Worm (Caenorhabditis elegans) whole organism, young adult: ENCODE measurements around the gene his-71.

Experiments used
- B0261.1 ChIP-seq: sonication (generic microtip); optimal IDR thresholded peaks from 2 replicates; lab custom pipeline; 2016; ENCODE audit warnings: mild to moderate bottlenecking, missing genetic modification characterization, moderate library complexity, missing compliant biosample characterization
- C06A6.2 ChIP-seq: fragments of 200-800 bp; sonication (Bioruptor generic); conservative IDR thresholded peaks from 2 replicates; pipeline ENCODE4 v1.3.6; 2022; ENCODE audit warnings: missing genetic modification characterization, missing compliant biosample characterization
- F23B12.7 ChIP-seq: sonication (generic microtip); optimal IDR thresholded peaks from 2 replicates; lab custom pipeline; 2017; ENCODE audit warnings: missing genetic modification characterization, mild to moderate bottlenecking, missing compliant biosample characterization, antibody characterized with exemption, moderate library complexity; ENCODE audit not compliant: insufficient read depth
- F33H1.4 ChIP-seq: fragments of 200-800 bp; sonication (Bioruptor generic); IDR thresholded peaks from 2 replicates; pipeline ENCODE4 v1.3.6; 2022; ENCODE audit warnings: missing genetic modification reagents, missing genetic modification characterization, missing compliant biosample characterization
- K11D2.4 ChIP-seq: fragments of 200-800 bp; sonication (Bioruptor generic); IDR thresholded peaks from 2 replicates; pipeline ENCODE4 v1.3.6; 2022; ENCODE audit warnings: missing genetic modification reagents, missing genetic modification characterization, missing compliant biosample characterization
- K12H6.12 ChIP-seq: fragments of 200-800 bp; sonication (Bioruptor generic); optimal IDR thresholded peaks from 2 replicates; lab custom pipeline; 2018; ENCODE audit warnings: mild to moderate bottlenecking, missing genetic modification characterization, missing compliant biosample characterization
- Y53F4B.3 ChIP-seq: fragments of 200-800 bp; sonication (Bioruptor generic); IDR thresholded peaks from 2 replicates; pipeline ENCODE4 v1.3.6; 2022; ENCODE audit warnings: missing genetic modification reagents, missing genetic modification characterization, missing compliant biosample characterization
- Y53G8AR.9 ChIP-seq: fragments of 200-800 bp; sonication (Bioruptor generic); conservative IDR thresholded peaks from 2 replicates; pipeline ENCODE4 v1.3.6; 2022; ENCODE audit warnings: missing genetic modification reagents, missing genetic modification characterization, missing compliant biosample characterization
- Y56A3A.18 ChIP-seq: fragments of 200-800 bp; sonication (Bioruptor generic); IDR thresholded peaks from 2 replicates; pipeline ENCODE4 v1.3.6; 2022; ENCODE audit warnings: missing genetic modification reagents, missing genetic modification characterization, missing compliant biosample characterization
- ZK185.1 ChIP-seq: sonication (generic microtip); optimal IDR thresholded peaks from 2 replicates; lab custom pipeline; 2016; ENCODE audit warnings: mild to moderate bottlenecking, missing genetic modification characterization, missing compliant biosample characterization; ENCODE audit not compliant: poor library complexity, severe bottlenecking
- ama-1 ChIP-seq, 3 experiments: fragments of 150-350 bp in 1 of 3; sonication (generic microtip) in 2 of 3; optimal IDR thresholded peaks; 2 replicates each; lab custom pipeline; 2014 to 2018; ENCODE audit warnings: missing biosample characterization in 2 of 3, missing genetic modification characterization in 2 of 3, missing genetic modification reagents in 2 of 3
- attf-3 ChIP-seq: fragments of 200-800 bp; sonication (Bioruptor generic); conservative IDR thresholded peaks from 2 replicates; pipeline ENCODE4 v1.3.6; 2022; ENCODE audit warnings: missing genetic modification reagents, missing genetic modification characterization, missing compliant biosample characterization
- cebp-1 ChIP-seq, 2 experiments: fragments of 200-800 bp in 1 of 2; sonication (Bioruptor generic) in 1 of 2; sonication (generic microtip) in 1 of 2; IDR thresholded peaks in 1 of 2; optimal IDR thresholded peaks in 1 of 2; 2 replicates each; pipeline versions ENCODE4 v1.3.6 to Lab custom; 2017 to 2022; ENCODE audit warnings: missing compliant biosample characterization in 2 of 2, missing genetic modification characterization in 2 of 2, mild to moderate bottlenecking in 1 of 2, missing genetic modification reagents in 1 of 2, moderate library complexity in 1 of 2
- ceh-27 ChIP-seq: fragments of 200-800 bp; sonication (Bioruptor generic); optimal IDR thresholded peaks from 2 replicates; lab custom pipeline; 2018; ENCODE audit warnings: mild to moderate bottlenecking, missing genetic modification characterization, moderate library complexity, missing compliant biosample characterization
- ceh-40 ChIP-seq: fragments of 200-800 bp; sonication (Bioruptor generic); IDR thresholded peaks from 2 replicates; pipeline ENCODE4 v1.3.6; 2022; ENCODE audit warnings: missing genetic modification characterization, missing compliant biosample characterization
- ceh-79 ChIP-seq: sonication (generic microtip); optimal IDR thresholded peaks from 2 replicates; lab custom pipeline; 2017; ENCODE audit warnings: mild to moderate bottlenecking, missing genetic modification characterization, missing compliant biosample characterization
- chd-7 ChIP-seq: sonication (generic microtip); optimal IDR thresholded peaks from 2 replicates; lab custom pipeline; 2016; ENCODE audit warnings: mild to moderate bottlenecking, missing genetic modification characterization, moderate library complexity, missing compliant biosample characterization
- dox-1 ChIP-seq: fragments of 200-800 bp; sonication (Bioruptor generic); IDR thresholded peaks from 2 replicates; pipeline ENCODE4 v1.3.6; 2022; ENCODE audit warnings: missing genetic modification reagents, missing genetic modification characterization, missing compliant biosample characterization
- egl-18 ChIP-seq: fragments of 200-800 bp; sonication (Bioruptor generic); IDR thresholded peaks from 2 replicates; pipeline ENCODE4 v1.3.6; 2022; ENCODE audit warnings: missing genetic modification reagents, missing genetic modification characterization, missing compliant biosample characterization
- egl-44 ChIP-seq: fragments of 200-800 bp; sonication (Bioruptor generic); IDR thresholded peaks from 2 replicates; pipeline ENCODE4 v1.3.6; 2022; ENCODE audit warnings: missing genetic modification reagents, missing genetic modification characterization, missing compliant biosample characterization
- egrh-3 ChIP-seq: fragments of 200-800 bp; sonication (Bioruptor generic); IDR thresholded peaks from 2 replicates; pipeline ENCODE4 v1.3.6; 2022; ENCODE audit warnings: missing genetic modification reagents, missing genetic modification characterization, missing compliant biosample characterization
- ekl-4 ChIP-seq: fragments of 200-800 bp; sonication (Bioruptor generic); IDR thresholded peaks from 2 replicates; pipeline ENCODE4 v1.3.6; 2022; ENCODE audit warnings: missing genetic modification reagents, missing genetic modification characterization, missing compliant biosample characterization
- ets-4 ChIP-seq: fragments of 200-800 bp; sonication (Bioruptor generic); optimal IDR thresholded peaks from 2 replicates; lab custom pipeline; 2018; ENCODE audit warnings: mild to moderate bottlenecking, missing genetic modification characterization, missing compliant biosample characterization
- him-1 ChIP-seq: sonication (generic microtip); optimal IDR thresholded peaks from 2 replicates; lab custom pipeline; 2016; ENCODE audit warnings: missing genotype, missing genetic modification reagents, missing genetic modification characterization, missing compliant biosample characterization
- hlh-12 ChIP-seq: sonication (generic microtip); optimal IDR thresholded peaks from 2 replicates; lab custom pipeline; 2016; ENCODE audit warnings: missing genetic modification characterization, missing compliant biosample characterization
- hmg-1.2 ChIP-seq: fragments of 200-800 bp; sonication (Bioruptor generic); IDR thresholded peaks from 2 replicates; pipeline ENCODE4 v1.3.6; 2022; ENCODE audit warnings: missing genetic modification reagents, missing genetic modification characterization, missing compliant biosample characterization
- hmg-20 ChIP-seq: fragments of 200-800 bp; sonication (Bioruptor generic); IDR thresholded peaks from 2 replicates; pipeline ENCODE4 v1.3.6; 2022; ENCODE audit warnings: missing genetic modification reagents, missing genetic modification characterization, missing compliant biosample characterization
- hsf-1 ChIP-seq: fragments of 200-800 bp; sonication (Bioruptor generic); IDR thresholded peaks from 2 replicates; pipeline ENCODE4 v1.3.6; 2022; ENCODE audit warnings: missing genetic modification reagents, missing genetic modification characterization, missing compliant biosample characterization
- let-526 ChIP-seq: fragments of 200-800 bp; sonication (Bioruptor generic); IDR thresholded peaks from 2 replicates; pipeline ENCODE4 v1.3.6; 2022; ENCODE audit warnings: missing genetic modification reagents, missing genetic modification characterization, missing compliant biosample characterization
- lin-35 ChIP-seq, 3 experiments: fragments of 150-350 bp in 2 of 3; sonication (generic microtip) in 1 of 3; optimal IDR thresholded peaks; 2 replicates each; lab custom pipeline; 2014 to 2018; ENCODE audit warnings: missing biosample characterization in 3 of 3, missing genetic modification characterization in 3 of 3, missing genetic modification reagents in 3 of 3
- lin-40 ChIP-seq: sonication (generic microtip); optimal IDR thresholded peaks from 2 replicates; lab custom pipeline; 2016; ENCODE audit warnings: missing genetic modification characterization, mild to moderate bottlenecking, missing compliant biosample characterization, missing genotype, missing genetic modification reagents
- lir-1 ChIP-seq: fragments of 200-800 bp; sonication (Bioruptor generic); conservative IDR thresholded peaks from 2 replicates; pipeline ENCODE4 v1.3.6; 2022; ENCODE audit warnings: missing genetic modification reagents, missing genetic modification characterization, missing compliant biosample characterization
- madf-6 ChIP-seq: fragments of 200-800 bp; sonication (Bioruptor generic); IDR thresholded peaks from 2 replicates; pipeline ENCODE4 v1.3.6; 2022; ENCODE audit warnings: missing genetic modification reagents, missing genetic modification characterization, missing compliant biosample characterization
- nfya-2 ChIP-seq: fragments of 200-800 bp; sonication (Bioruptor generic); IDR thresholded peaks from 2 replicates; pipeline ENCODE4 v1.3.6; 2022; ENCODE audit warnings: missing genetic modification reagents, missing genetic modification characterization, missing compliant biosample characterization
- nhr-80 ChIP-seq: sonication (generic microtip); optimal IDR thresholded peaks from 2 replicates; lab custom pipeline; 2016; ENCODE audit warnings: missing genetic modification characterization, missing compliant biosample characterization
- pbrm-1 ChIP-seq: fragments of 200-800 bp; sonication (Bioruptor generic); IDR thresholded peaks from 2 replicates; pipeline ENCODE4 v1.3.6; 2022; ENCODE audit warnings: missing genetic modification reagents, missing genetic modification characterization, missing compliant biosample characterization
- repo-1 ChIP-seq: sonication (generic microtip); optimal IDR thresholded peaks from 2 replicates; lab custom pipeline; 2017; ENCODE audit warnings: mild to moderate bottlenecking, missing genetic modification characterization, missing compliant biosample characterization
- rpc-1 ChIP-seq, 2 experiments: fragments of 150-350 bp in 1 of 2; sonication (generic microtip) in 1 of 2; optimal IDR thresholded peaks; 2 replicates each; lab custom pipeline; 2014 to 2018; ENCODE audit warnings: missing biosample characterization in 1 of 2, missing genetic modification characterization in 1 of 2, missing genetic modification reagents in 1 of 2, missing genotype in 1 of 2
- snpc-1.1 ChIP-seq: sonication (generic microtip); optimal IDR thresholded peaks from 2 replicates; lab custom pipeline; 2017; ENCODE audit warnings: missing genetic modification characterization, mild to moderate bottlenecking, missing compliant biosample characterization, antibody characterized with exemption, moderate library complexity, missing genotype, missing genetic modification reagents; ENCODE audit not compliant: insufficient read depth
- tlf-1 ChIP-seq: fragments of 200-800 bp; sonication (Bioruptor generic); optimal IDR thresholded peaks from 2 replicates; lab custom pipeline; 2018; ENCODE audit warnings: mild to moderate bottlenecking, missing genetic modification characterization, missing compliant biosample characterization
- unc-62 ChIP-seq: fragments of 150-350 bp; optimal IDR thresholded peaks from 2 replicates; lab custom pipeline; 2014; ENCODE audit warnings: missing biosample characterization, missing genetic modification reagents, missing genetic modification characterization
- zfh-2 ChIP-seq: fragments of 200-800 bp; sonication (Bioruptor generic); conservative IDR thresholded peaks from 2 replicates; pipeline ENCODE4 v1.3.6; 2022; ENCODE audit warnings: missing genetic modification reagents, missing genetic modification characterization, missing compliant biosample characterization
- zim-3 ChIP-seq: sonication (generic microtip); optimal IDR thresholded peaks from 2 replicates; lab custom pipeline; 2017; ENCODE audit warnings: mild to moderate bottlenecking, missing genetic modification characterization, moderate library complexity, missing compliant biosample characterization
- ztf-18 ChIP-seq: sonication (generic microtip); optimal IDR thresholded peaks from 2 replicates; lab custom pipeline; 2016; ENCODE audit warnings: missing genotype, mild to moderate bottlenecking, missing genetic modification characterization, missing compliant biosample characterization
- ztf-22 ChIP-seq: fragments of 200-800 bp; sonication (Bioruptor generic); optimal IDR thresholded peaks from 2 replicates; lab custom pipeline; 2018; ENCODE audit warnings: mild to moderate bottlenecking, missing genetic modification characterization, moderate library complexity, missing compliant biosample characterization
- ztf-25 ChIP-seq: fragments of 200-800 bp; sonication (Bioruptor generic); IDR thresholded peaks from 2 replicates; pipeline ENCODE4 v1.3.6; 2022; ENCODE audit warnings: missing genetic modification reagents, missing genetic modification characterization, missing compliant biosample characterization

his-71 gene

DNA sequence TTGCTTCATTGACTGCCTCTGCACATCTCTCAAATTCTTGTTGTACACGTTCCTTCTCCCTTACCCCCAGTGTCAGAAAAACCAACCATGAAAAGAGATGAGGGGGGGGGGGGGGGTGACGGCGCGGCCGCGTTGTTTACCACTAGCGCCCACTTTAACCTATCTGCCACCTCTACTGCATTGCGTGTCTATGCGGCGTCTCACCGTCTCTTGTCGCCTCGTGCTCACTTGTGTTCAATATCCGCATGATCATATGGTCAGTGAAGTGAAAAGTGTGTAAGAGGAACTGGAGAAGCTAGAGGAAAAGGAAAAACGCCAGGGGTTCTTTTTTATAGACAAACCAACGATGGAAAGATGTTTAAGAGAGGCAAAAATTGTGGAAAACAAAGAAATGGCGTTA lies 37.8 kb upstream of the his-71 start:
- peak; percentile 86 for TF ChIP-seq let-526 (GFP tag; lab: Robert Waterston, UW)
- TF ChIP-seq ama-1 (optimal IDR thresholded peaks at IDR 0.05; lab: Kevin White, UChicago): no peak
- peak in 1 of 2 experiments; percentile 7 for TF ChIP-seq ama-1 (GFP tag; optimal IDR thresholded peaks at IDR 0.05; lab: Kevin White, UChicago)
- peak; percentile 80 for TF ChIP-seq nhr-80 (tag; lab: Kevin White, UChicago)
- TF ChIP-seq cebp-1 (GFP tag; IDR thresholded peaks at IDR 0.05; lab: Robert Waterston, UW): peak; percentile 74
- TF ChIP-seq cebp-1 (tag; optimal IDR thresholded peaks at IDR 0.05; lab: Kevin White, UChicago): peak; percentile 92
- TF ChIP-seq Y56A3A.18 (GFP tag; lab: Robert Waterston, UW): 0 out of 2 replicates have a peak, but pooled peaks have one; percentile 44
- peak; percentile 41; the same call in 1 of the 2 replicates for TF ChIP-seq madf-6 (GFP tag; lab: Robert Waterston, UW)
- TF ChIP-seq attf-3: no peak; the same call in 1 of the 2 replicates
- 0 out of 2 replicates have a peak, but pooled peaks have one; percentile 9 for TF ChIP-seq F33H1.4 (GFP tag; lab: Robert Waterston, UW)
- peak; percentile 37 for TF ChIP-seq ets-4
- TF ChIP-seq ceh-27 (GFP tag; lab: Kevin White, UChicago): peak; percentile 98
- TF ChIP-seq ekl-4: peak; percentile 56
- peak in 1 of 3 experiments; percentile 76 for TF ChIP-seq lin-35 (GFP tag; optimal IDR thresholded peaks at IDR 0.05; lab: Kevin White, UChicago)
- peak; percentile 30 for TF ChIP-seq zim-3 (tag; lab: Kevin White, UChicago)
- peak; percentile 45 for TF ChIP-seq tlf-1 (GFP tag; lab: Kevin White, UChicago)
- TF ChIP-seq ceh-40: no peak
- TF ChIP-seq lir-1 (GFP tag; lab: Robert Waterston, UW): peak; percentile 69; the same call in 1 of the 2 replicates
- no peak for TF ChIP-seq nfya-2
- TF ChIP-seq F23B12.7 (tag; lab: Kevin White, UChicago): peak; percentile 24
- peak; percentile 79; the same call in 1 of the 2 replicates for TF ChIP-seq C06A6.2
- TF ChIP-seq ceh-79 (tag; lab: Kevin White, UChicago): peak; percentile 29
- 0 out of 2 replicates have a peak, but pooled peaks have one; percentile 33 for TF ChIP-seq ztf-25
- TF ChIP-seq egl-44 (GFP tag; lab: Robert Waterston, UW): peak; percentile 80; the same call in 1 of the 2 replicates
- TF ChIP-seq hsf-1 (GFP tag; lab: Robert Waterston, UW): peak; percentile 52; the same call in 1 of the 2 replicates
- peak; percentile 85 for TF ChIP-seq lin-40
- TF ChIP-seq Y53G8AR.9 (GFP tag; lab: Robert Waterston, UW): peak; percentile 56; the same call in 1 of the 2 replicates
- TF ChIP-seq pbrm-1 (GFP tag; lab: Robert Waterston, UW): peak; percentile 80
- TF ChIP-seq K12H6.12 (tag; lab: Kevin White, UChicago): peak; percentile 94
- TF ChIP-seq hlh-12 (tag; lab: Kevin White, UChicago): no peak
- peak; percentile 58 for TF ChIP-seq ZK185.1 (tag; lab: Kevin White, UChicago)
- peak; percentile 40 for TF ChIP-seq ztf-18 (tag; lab: Kevin White, UChicago)
- TF ChIP-seq snpc-1.1 (tag; lab: Kevin White, UChicago): no peak
- peak; percentile 12 for TF ChIP-seq B0261.1 (tag; lab: Kevin White, UChicago)
- peak; percentile 88 for TF ChIP-seq chd-7 (tag; lab: Kevin White, UChicago)
- peak; percentile 81 for TF ChIP-seq K11D2.4 (GFP tag; lab: Robert Waterston, UW)
- TF ChIP-seq rpc-1 (optimal IDR thresholded peaks at IDR 0.05; lab: Kevin White, UChicago): no peak
- no peak for TF ChIP-seq rpc-1 (tag; optimal IDR thresholded peaks at IDR 0.05; lab: Kevin White, UChicago)
- peak; percentile 76 for TF ChIP-seq hmg-1.2 (GFP tag; lab: Robert Waterston, UW)
- TF ChIP-seq hmg-20 (GFP tag; lab: Robert Waterston, UW): peak; percentile 50; the same call in 1 of the 2 replicates
- no peak for TF ChIP-seq Y53F4B.3 (GFP tag; lab: Robert Waterston, UW)
- peak; percentile 83 for TF ChIP-seq egrh-3 (GFP tag; lab: Robert Waterston, UW)
- no peak for TF ChIP-seq him-1 (tag; lab: Kevin White, UChicago)
- TF ChIP-seq repo-1 (tag; lab: Kevin White, UChicago): peak; percentile 63
- no peak for TF ChIP-seq egl-18 (GFP tag; lab: Robert Waterston, UW)
- TF ChIP-seq ztf-22 (GFP tag; lab: Kevin White, UChicago): peak; percentile 74
- peak; percentile 87 for TF ChIP-seq dox-1 (GFP tag; lab: Robert Waterston, UW)
- TF ChIP-seq zfh-2: peak; percentile 97
- no peak for TF ChIP-seq unc-62 (GFP tag; lab: Kevin White, UChicago)
